Fruit fly (Drosophila melanogaster) whole organism, wandering third instar larva: ENCODE results near the gene nod.

Source experiments
- Abd-B ChIP-seq: fragments of >200 bp; optimal IDR thresholded peaks from 2 replicates; lab custom pipeline; 2017; ENCODE audit warnings: missing biosample characterization, missing genetic modification characterization
- ey ChIP-seq: fragments of 200-800 bp; sonication (Bioruptor generic); optimal IDR thresholded peaks from 2 replicates; lab custom pipeline; 2016; ENCODE audit warnings: missing biosample characterization, missing genetic modification characterization

DNA sequence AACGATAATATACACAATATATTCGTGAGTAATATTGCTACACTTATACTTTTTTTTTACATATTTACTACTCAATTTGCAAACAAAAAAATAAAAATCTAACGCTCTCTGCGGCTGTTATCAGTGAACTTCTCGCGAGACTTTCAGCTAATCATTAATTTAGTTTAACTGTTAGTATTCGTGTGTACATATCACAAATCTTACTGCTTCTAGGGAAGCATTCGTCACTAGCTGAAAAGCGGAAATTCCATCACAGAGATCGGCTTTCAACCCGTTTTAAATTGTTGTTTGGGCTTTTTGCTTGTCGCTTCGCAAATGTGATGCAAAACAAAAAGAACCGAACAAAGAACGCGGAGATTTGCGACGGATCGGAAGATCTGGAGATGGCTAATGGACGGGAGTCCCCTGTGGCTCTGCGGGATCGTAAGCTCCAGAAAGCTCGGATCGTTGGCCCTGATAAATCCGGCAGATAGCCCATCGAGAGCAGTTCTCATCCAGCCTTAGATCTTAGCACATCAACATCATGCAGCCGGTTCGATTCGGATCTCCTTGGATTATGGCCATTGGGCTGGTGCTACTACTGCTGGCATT lies 19.0 kb upstream of the nod start, which contains the start of gene PGRP-SA:
- no peak for TF ChIP-seq Abd-B (GFP tag; lab: Kevin White, UChicago)
- no peak for TF ChIP-seq ey (GFP tag; lab: Kevin White, UChicago)
